Worm (Caenorhabditis elegans) whole organism, L1 larva: Measurements from ENCODE around the gene F59G1.4.

ENCODE experiments used
- C34B4.2 ChIP-seq: sonication (generic microtip); optimal IDR thresholded peaks from 2 replicates; lab custom pipeline; 2017; ENCODE audit warnings: mild to moderate bottlenecking, missing genetic modification characterization, missing compliant biosample characterization
- F16B12.6 ChIP-seq: fragments of 150-350 bp; optimal IDR thresholded peaks from 2 replicates; lab custom pipeline; 2014; ENCODE audit warnings: missing biosample characterization, missing genetic modification characterization
- Y116A8C.19 ChIP-seq: sonication (generic microtip); optimal IDR thresholded peaks from 2 replicates; lab custom pipeline; 2016; ENCODE audit warnings: missing compliant biosample characterization, missing genetic modification characterization, borderline replicate concordance
- alr-1 ChIP-seq: fragments of 200-800 bp; sonication (Bioruptor generic); optimal IDR thresholded peaks from 2 replicates; lab custom pipeline; 2018; ENCODE audit warnings: borderline replicate concordance, mild to moderate bottlenecking, missing genetic modification characterization, missing compliant biosample characterization
- ama-1 ChIP-seq: fragments of 150-350 bp; optimal IDR thresholded peaks from 2 replicates; lab custom pipeline; 2014
- blmp-1 ChIP-seq: fragments of 150-350 bp; optimal IDR thresholded peaks from 2 replicates; lab custom pipeline; 2014; ENCODE audit warnings: missing biosample characterization, missing genetic modification characterization
- ceh-63 ChIP-seq: fragments of 200-800 bp; sonication (Bioruptor generic); optimal IDR thresholded peaks from 2 replicates; lab custom pipeline; 2018; ENCODE audit warnings: mild to moderate bottlenecking, missing genetic modification characterization, missing compliant biosample characterization
- ceh-8 ChIP-seq: fragments of 200-800 bp; sonication (Bioruptor generic); optimal IDR thresholded peaks from 2 replicates; lab custom pipeline; 2018; ENCODE audit warnings: mild to moderate bottlenecking, missing genetic modification characterization, moderate library complexity, missing compliant biosample characterization
- ceh-88 ChIP-seq: fragments of 200-800 bp; sonication (Bioruptor generic); IDR thresholded peaks from 2 replicates; pipeline ENCODE4 v1.3.6; 2022; ENCODE audit warnings: missing genetic modification characterization, missing compliant biosample characterization
- ces-1 ChIP-seq: fragments of 150-350 bp; optimal IDR thresholded peaks from 2 replicates; lab custom pipeline; 2014; ENCODE audit warnings: missing biosample characterization, missing genetic modification reagents, missing genetic modification characterization
- dsc-1 ChIP-seq: sonication (generic microtip); optimal IDR thresholded peaks from 2 replicates; lab custom pipeline; 2016; ENCODE audit warnings: mild to moderate bottlenecking, missing genetic modification characterization, missing compliant biosample characterization
- efl-1 ChIP-seq, 4 experiments: fragments of 150-350 bp; optimal IDR thresholded peaks in 3 of 4; peaks in 1 of 4; 1 replicate in 1 of 4; 2 replicates in 3 of 4; lab custom pipeline; 2014; ENCODE audit warnings: missing biosample characterization in 2 of 4, missing genetic modification characterization in 2 of 4, missing genetic modification reagents in 2 of 4
- egl-13 ChIP-seq: sonication (generic microtip); optimal IDR thresholded peaks from 2 replicates; lab custom pipeline; 2016; ENCODE audit warnings: missing genotype, missing genetic modification reagents, missing genetic modification characterization, missing compliant biosample characterization
- elt-2 ChIP-seq: sonication (generic microtip); optimal IDR thresholded peaks from 2 replicates; lab custom pipeline; 2016; ENCODE audit warnings: missing genetic modification characterization, mild to moderate bottlenecking, inconsistent platforms, missing compliant biosample characterization, missing genetic modification reagents
- fkh-10 ChIP-seq: sonication (generic microtip); optimal IDR thresholded peaks from 2 replicates; lab custom pipeline; 2017; ENCODE audit warnings: missing biosample characterization, missing genetic modification reagents, missing genetic modification characterization
- hlh-17 ChIP-seq: fragments of 200-800 bp; sonication (Bioruptor generic); optimal IDR thresholded peaks from 2 replicates; lab custom pipeline; 2018; ENCODE audit warnings: missing genetic modification characterization, mild to moderate bottlenecking, missing compliant biosample characterization, moderate library complexity, borderline replicate concordance
- hlh-4 ChIP-seq: sonication (generic microtip); optimal IDR thresholded peaks from 2 replicates; lab custom pipeline; 2016; ENCODE audit warnings: mild to moderate bottlenecking, missing genetic modification characterization, missing compliant biosample characterization
- hpl-2 ChIP-seq: fragments of 150-350 bp; optimal IDR thresholded peaks from 2 replicates; lab custom pipeline; 2014; ENCODE audit warnings: missing biosample characterization, missing genetic modification reagents, missing genetic modification characterization
- irx-1 ChIP-seq: sonication (generic microtip); optimal IDR thresholded peaks from 2 replicates; lab custom pipeline; 2016; ENCODE audit warnings: missing genetic modification characterization, missing compliant biosample characterization
- isw-1 ChIP-seq: fragments of 200-800 bp; sonication (Bioruptor generic); IDR thresholded peaks from 2 replicates; pipeline ENCODE4 v1.3.6; 2022; ENCODE audit warnings: missing genetic modification characterization, missing compliant biosample characterization
- lin-15B ChIP-seq: fragments of 150-350 bp; sonication (generic microtip); optimal IDR thresholded peaks from 3 replicates; lab custom pipeline; 2014; ENCODE audit warnings: missing biosample characterization, missing genetic modification characterization
- lin-35 ChIP-seq, 2 experiments: fragments of 150-350 bp; optimal IDR thresholded peaks; 2 replicates each; lab custom pipeline; 2014; ENCODE audit warnings: missing biosample characterization in 2 of 2, missing genetic modification characterization in 2 of 2, missing genetic modification reagents in 2 of 2
- mef-2 ChIP-seq: fragments of 150-350 bp; optimal IDR thresholded peaks from 2 replicates; lab custom pipeline; 2014; ENCODE audit warnings: missing biosample characterization, missing genetic modification characterization
- nhr-12 ChIP-seq: sonication (generic microtip); optimal IDR thresholded peaks from 2 replicates; lab custom pipeline; 2017; ENCODE audit warnings: missing biosample characterization, missing genetic modification characterization
- nhr-19 ChIP-seq: fragments of 200-800 bp; sonication (Bioruptor generic); conservative IDR thresholded peaks from 2 replicates; pipeline ENCODE4 v1.3.6; 2022; ENCODE audit warnings: missing genetic modification characterization, missing compliant biosample characterization
- nhr-237 ChIP-seq: fragments of 150-350 bp; optimal IDR thresholded peaks from 2 replicates; lab custom pipeline; 2014; ENCODE audit warnings: missing biosample characterization, missing genetic modification characterization
- nhr-28 ChIP-seq: fragments of 150-350 bp; optimal IDR thresholded peaks from 2 replicates; lab custom pipeline; 2014; ENCODE audit warnings: missing biosample characterization, missing genetic modification characterization
- nhr-47 ChIP-seq: sonication (generic microtip); optimal IDR thresholded peaks from 2 replicates; lab custom pipeline; 2016; ENCODE audit warnings: mild to moderate bottlenecking, missing genetic modification characterization, moderate library complexity, missing compliant biosample characterization
- nhr-76 ChIP-seq: sonication (generic microtip); optimal IDR thresholded peaks from 2 replicates; lab custom pipeline; 2017; ENCODE audit warnings: missing biosample characterization, missing genetic modification characterization
- nhr-84 ChIP-seq: sonication (generic microtip); optimal IDR thresholded peaks from 2 replicates; lab custom pipeline; 2017; ENCODE audit warnings: missing biosample characterization, missing genetic modification characterization
- nhr-90 ChIP-seq: sonication (generic microtip); optimal IDR thresholded peaks from 2 replicates; lab custom pipeline; 2016; ENCODE audit warnings: mild to moderate bottlenecking, missing genetic modification characterization, missing compliant biosample characterization; ENCODE audit not compliant: poor library complexity
- pag-3 ChIP-seq: sonication (generic microtip); optimal IDR thresholded peaks from 2 replicates; lab custom pipeline; 2017; ENCODE audit warnings: missing genetic modification characterization, mild to moderate bottlenecking, missing compliant biosample characterization, antibody characterized with exemption, borderline replicate concordance; ENCODE audit not compliant: insufficient read depth
- rnt-1 ChIP-seq: sonication (generic microtip); optimal IDR thresholded peaks from 2 replicates; lab custom pipeline; 2016; ENCODE audit warnings: mild to moderate bottlenecking, missing genetic modification characterization, moderate library complexity, missing compliant biosample characterization
- skn-1 ChIP-seq: fragments of 150-350 bp; optimal IDR thresholded peaks from 2 replicates; lab custom pipeline; 2014; ENCODE audit warnings: missing biosample characterization, missing genetic modification characterization
- snpc-4 ChIP-seq: fragments of 150-350 bp; optimal IDR thresholded peaks from 2 replicates; lab custom pipeline; 2014; ENCODE audit warnings: missing biosample characterization, missing genetic modification characterization
- sptf-1 ChIP-seq: fragments of 150-350 bp; optimal IDR thresholded peaks from 2 replicates; lab custom pipeline; 2014; ENCODE audit warnings: missing biosample characterization, missing genetic modification characterization
- tbx-2 ChIP-seq: sonication (generic microtip); optimal IDR thresholded peaks from 2 replicates; lab custom pipeline; 2016; ENCODE audit warnings: missing genetic modification characterization, missing compliant biosample characterization
- tlp-1 ChIP-seq: fragments of 150-350 bp; optimal IDR thresholded peaks from 2 replicates; lab custom pipeline; 2014; ENCODE audit warnings: missing biosample characterization, missing genetic modification characterization
- unc-130 ChIP-seq: fragments of 150-350 bp; optimal IDR thresholded peaks from 2 replicates; lab custom pipeline; 2017; ENCODE audit warnings: missing biosample characterization, missing genetic modification characterization, inconsistent platforms
- unc-30 ChIP-seq: sonication (generic microtip); optimal IDR thresholded peaks from 2 replicates; lab custom pipeline; 2017; ENCODE audit warnings: missing biosample characterization, missing genetic modification characterization
- unc-62 ChIP-seq: fragments of 150-350 bp; optimal IDR thresholded peaks from 2 replicates; lab custom pipeline; 2014; ENCODE audit warnings: missing biosample characterization, missing genetic modification reagents, missing genetic modification characterization
- unc-98 ChIP-seq: fragments of 200-800 bp; sonication (Bioruptor generic); IDR thresholded peaks from 2 replicates; pipeline ENCODE4 v1.3.6; 2022; ENCODE audit warnings: missing genetic modification characterization, missing compliant biosample characterization
- xbp-1 ChIP-seq: sonication (generic microtip); optimal IDR thresholded peaks from 2 replicates; lab custom pipeline; 2016; ENCODE audit warnings: missing genetic modification characterization, missing compliant biosample characterization
- zip-4 ChIP-seq: fragments of 200-800 bp; sonication (Bioruptor generic); optimal IDR thresholded peaks from 2 replicates; lab custom pipeline; 2018; ENCODE audit warnings: mild to moderate bottlenecking, missing genetic modification characterization, moderate library complexity, missing compliant biosample characterization
- ztf-11 ChIP-seq, 2 experiments: sonication (generic microtip); optimal IDR thresholded peaks; 2 replicates each; lab custom pipeline; 2016 to 2017; ENCODE audit warnings: missing genetic modification characterization in 2 of 2, missing biosample characterization in 1 of 2, missing compliant biosample characterization in 1 of 2

The F59G1.4 gene

ce11 chrII:5873564-5874070 is 22.4 kb upstream of the F59G1.4 start, which contains the start of gene tex-2 (continued):
- TF ChIP-seq efl-1 (optimal IDR thresholded peaks at IDR 0.05; lab: Kevin White, UChicago) (peak; percentile 36 to 44), efl-1 (GFP tag; optimal IDR thresholded peaks at IDR 0.05 in 1 of 2; lab: Kevin White, UChicago) (no peak), nhr-12 (tag; lab: Kevin White, UChicago) (no peak), egl-13 (tag; lab: Kevin White, UChicago) (no peak), snpc-4 (tag; lab: Kevin White, UChicago) (no peak), alr-1 (no peak), lin-15B (peak; percentile 38), ceh-8 (no peak), nhr-76 (tag; lab: Kevin White, UChicago) (no peak), unc-98 (0 out of 2 replicates have a peak, but pooled peaks have one; percentile 14), fkh-10 (GFP tag; lab: Kevin White, UChicago) (no peak), elt-2 (tag; lab: Kevin White, UChicago) (peak; percentile 57), skn-1 (no peak), unc-130 (tag; lab: Kevin White, UChicago) (no peak), isw-1 (GFP tag; lab: Robert Waterston, UW) (peak; percentile 18), blmp-1 (tag; lab: Kevin White, UChicago) (no peak), rnt-1 (tag; lab: Kevin White, UChicago) (peak; percentile 32), ama-1 (lab: Kevin White, UChicago) (no peak), tlp-1 (no peak), nhr-237 (tag; lab: Kevin White, UChicago) (no peak), dsc-1 (no peak), pag-3 (tag; lab: Kevin White, UChicago) (no peak), sptf-1 (tag; lab: Kevin White, UChicago) (no peak), ceh-63 (no peak), tbx-2 (tag; lab: Kevin White, UChicago) (no peak), hlh-17 (GFP tag; lab: Kevin White, UChicago) (no peak), nhr-28 (no peak), ces-1 (no peak), ceh-88 (GFP tag; lab: Robert Waterston, UW) (no peak), lin-35 (GFP tag; optimal IDR thresholded peaks at IDR 0.05; lab: Kevin White, UChicago) (no peak), hlh-4 (tag; lab: Kevin White, UChicago) (no peak), zip-4 (GFP tag; lab: Kevin White, UChicago) (no peak), nhr-19 (GFP tag; lab: Robert Waterston, UW) (no peak), mef-2 (no peak), Y116A8C.19 (no peak), nhr-47 (peak; percentile 54), C34B4.2 (tag; lab: Kevin White, UChicago) (no peak), hpl-2 (GFP tag; lab: Kevin White, UChicago) (no peak), nhr-90 (no peak), irx-1 (tag; lab: Kevin White, UChicago) (no peak), F16B12.6 (tag; lab: Kevin White, UChicago) (no peak), ztf-11 (tag; optimal IDR thresholded peaks at IDR 0.05; lab: Kevin White, UChicago) (no peak), unc-62 (GFP tag; lab: Kevin White, UChicago) (no peak), xbp-1 (tag; lab: Kevin White, UChicago) (peak; percentile 19), nhr-84 (tag; lab: Kevin White, UChicago) (no peak), unc-30 (tag; lab: Kevin White, UChicago) (no peak)
